Worm (Caenorhabditis elegans) whole organism, L3 larva: ENCODE data around the gene mpk-2.

Experiments used
- R02D3.7 ChIP-seq: fragments of 150-350 bp; optimal IDR thresholded peaks from 2 replicates; lab custom pipeline; 2014; ENCODE audit warnings: missing biosample characterization, missing genetic modification characterization
- aly-2 ChIP-seq: fragments of 150-350 bp; optimal IDR thresholded peaks from 2 replicates; lab custom pipeline; 2014; ENCODE audit warnings: missing biosample characterization, missing genetic modification characterization
- ama-1 ChIP-seq: fragments of 150-350 bp; optimal IDR thresholded peaks from 2 replicates; lab custom pipeline; 2018
- ceh-16 ChIP-seq: sonication (generic microtip); optimal IDR thresholded peaks from 2 replicates; lab custom pipeline; 2017; ENCODE audit warnings: missing biosample characterization, missing genetic modification characterization
- ceh-28 ChIP-seq: fragments of 150-350 bp; optimal IDR thresholded peaks from 2 replicates; lab custom pipeline; 2014; ENCODE audit warnings: missing biosample characterization, missing genetic modification reagents, missing genetic modification characterization
- ceh-82 ChIP-seq: fragments of 150-350 bp; optimal IDR thresholded peaks from 2 replicates; lab custom pipeline; 2014; ENCODE audit warnings: missing biosample characterization, missing genetic modification characterization
- ceh-9 ChIP-seq: sonication (generic microtip); optimal IDR thresholded peaks from 2 replicates; lab custom pipeline; 2018; ENCODE audit warnings: missing biosample characterization, missing genetic modification characterization
- egl-27 ChIP-seq: sonication (generic microtip); optimal IDR thresholded peaks from 4 replicates; lab custom pipeline; 2017; ENCODE audit warnings: missing biosample characterization, missing genetic modification reagents, missing genetic modification characterization
- elt-2 ChIP-seq: sonication (generic microtip); optimal IDR thresholded peaks from 2 replicates; lab custom pipeline; 2016; ENCODE audit warnings: missing genetic modification reagents, mild to moderate bottlenecking, missing genetic modification characterization, missing compliant biosample characterization
- elt-3 ChIP-seq, 3 experiments: fragments of 150-350 bp in 1 of 3; sonication (generic microtip) in 2 of 3; optimal IDR thresholded peaks; 2 replicates in 2 of 3; 4 replicates in 1 of 3; lab custom pipeline; 2014 to 2017; ENCODE audit warnings: missing biosample characterization in 3 of 3, missing genetic modification characterization in 3 of 3
- eor-1 ChIP-seq, 2 experiments: fragments of 150-350 bp; optimal IDR thresholded peaks; 2 replicates each; lab custom pipeline; 2014 to 2018; ENCODE audit warnings: missing biosample characterization in 2 of 2, missing genetic modification characterization in 2 of 2
- fkh-10 ChIP-seq: sonication (generic microtip); optimal IDR thresholded peaks from 2 replicates; lab custom pipeline; 2017; ENCODE audit warnings: missing biosample characterization, missing genetic modification reagents, missing genetic modification characterization
- fkh-2 ChIP-seq: fragments of 150-350 bp; optimal IDR thresholded peaks from 2 replicates; lab custom pipeline; 2014; ENCODE audit warnings: missing biosample characterization, missing genetic modification reagents, missing genetic modification characterization
- fos-1 ChIP-seq: fragments of 150-350 bp; optimal IDR thresholded peaks from 2 replicates; lab custom pipeline; 2014; ENCODE audit warnings: missing biosample characterization, missing genetic modification characterization
- hmg-11 ChIP-seq: sonication (generic microtip); optimal IDR thresholded peaks from 2 replicates; lab custom pipeline; 2016; ENCODE audit warnings: missing genetic modification characterization, missing compliant biosample characterization
- jun-1 ChIP-seq: fragments of 150-350 bp; optimal IDR thresholded peaks from 2 replicates; lab custom pipeline; 2014; ENCODE audit warnings: missing biosample characterization, missing genetic modification reagents, missing genetic modification characterization
- lin-15B ChIP-seq: fragments of 150-350 bp; optimal IDR thresholded peaks from 2 replicates; lab custom pipeline; 2014; ENCODE audit warnings: missing biosample characterization, missing genetic modification characterization
- lin-39 ChIP-seq: fragments of 150-350 bp; optimal IDR thresholded peaks from 2 replicates; lab custom pipeline; 2018; ENCODE audit warnings: missing biosample characterization, missing genetic modification reagents, missing genetic modification characterization
- nfya-1 ChIP-seq: sonication (generic microtip); optimal IDR thresholded peaks from 2 replicates; lab custom pipeline; 2017; ENCODE audit warnings: missing genetic modification characterization, mild to moderate bottlenecking, missing compliant biosample characterization, antibody characterized with exemption, moderate library complexity; ENCODE audit not compliant: insufficient read depth
- nhr-23 ChIP-seq: fragments of 150-350 bp; optimal IDR thresholded peaks from 2 replicates; lab custom pipeline; 2014; ENCODE audit warnings: missing biosample characterization, missing genetic modification reagents, missing genetic modification characterization
- nhr-25 ChIP-seq: sonication (generic microtip); optimal IDR thresholded peaks from 2 replicates; lab custom pipeline; 2017; ENCODE audit warnings: missing biosample characterization, missing genetic modification characterization
- nhr-43 ChIP-seq: sonication (generic microtip); optimal IDR thresholded peaks from 2 replicates; lab custom pipeline; 2016; ENCODE audit warnings: mild to moderate bottlenecking, missing genetic modification characterization, missing compliant biosample characterization; ENCODE audit not compliant: poor library complexity, severe bottlenecking
- nhr-76 ChIP-seq: fragments of 150-350 bp; sonication (generic microtip); optimal IDR thresholded peaks from 5 replicates; lab custom pipeline; 2014; ENCODE audit warnings: missing biosample characterization, missing genetic modification characterization
- nhr-77 ChIP-seq: fragments of 150-350 bp; optimal IDR thresholded peaks from 2 replicates; lab custom pipeline; 2014; ENCODE audit warnings: missing biosample characterization, missing genetic modification characterization
- pha-4 ChIP-seq: fragments of 150-350 bp; optimal IDR thresholded peaks from 2 replicates; lab custom pipeline; 2014; ENCODE audit warnings: missing biosample characterization, missing genetic modification reagents, missing genetic modification characterization
- pqm-1 ChIP-seq: fragments of 150-350 bp; optimal IDR thresholded peaks from 2 replicates; lab custom pipeline; 2017; ENCODE audit warnings: missing biosample characterization, missing genetic modification characterization, inconsistent platforms
- skn-1 ChIP-seq: fragments of 150-350 bp; optimal IDR thresholded peaks from 2 replicates; lab custom pipeline; 2014; ENCODE audit warnings: missing biosample characterization, missing genetic modification characterization
- snpc-4 ChIP-seq: fragments of 150-350 bp; optimal IDR thresholded peaks from 2 replicates; lab custom pipeline; 2014; ENCODE audit warnings: missing biosample characterization, missing genetic modification characterization
- tbx-2 ChIP-seq: sonication (generic microtip); optimal IDR thresholded peaks from 2 replicates; lab custom pipeline; 2016; ENCODE audit warnings: mild to moderate bottlenecking, missing genetic modification characterization, missing compliant biosample characterization
- ztf-4 ChIP-seq: fragments of 150-350 bp; optimal IDR thresholded peaks from 2 replicates; lab custom pipeline; 2014; ENCODE audit warnings: missing biosample characterization, missing genetic modification characterization

mpk-2 gene

DNA sequence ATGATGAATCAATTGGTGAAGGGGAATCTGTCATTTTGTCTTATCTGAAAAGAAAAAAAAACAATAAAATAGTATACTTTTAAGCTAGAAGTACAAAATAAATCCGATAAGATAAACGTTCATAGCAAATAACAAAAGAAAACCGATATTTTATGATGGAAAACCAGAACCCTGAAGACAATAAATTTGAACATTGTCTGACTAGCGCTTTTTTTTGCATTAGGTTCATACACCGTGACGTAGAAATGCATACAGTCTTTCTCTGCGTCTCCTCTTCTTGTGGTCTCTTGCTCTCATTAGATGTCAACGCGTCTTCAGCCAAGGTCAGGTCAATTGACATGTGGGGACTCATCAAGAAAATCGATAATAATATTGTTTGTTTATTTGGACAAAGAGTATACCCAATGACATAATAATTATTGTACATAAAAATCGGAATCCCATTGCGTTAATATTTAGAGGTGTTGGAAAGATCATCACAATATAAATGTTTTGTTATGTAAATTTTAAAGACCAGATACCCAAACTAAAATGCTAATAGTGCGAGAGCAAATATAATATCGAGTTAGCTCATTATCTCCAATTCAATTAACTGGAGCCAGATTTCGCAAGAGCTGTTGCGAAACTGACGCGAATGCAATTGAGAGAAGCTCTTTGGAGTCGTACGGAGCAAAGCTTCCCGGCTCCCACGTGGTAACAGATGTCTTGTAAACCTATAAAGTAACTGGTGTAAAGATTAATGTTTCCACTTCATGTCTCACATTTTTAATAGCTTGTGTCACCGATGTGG lies 22.6 kb upstream of the mpk-2 start, which contains the start of gene dsh-2:
Gene dsh-2, minus strand, starts transcription at position 51 of the 790 bp plus-strand sequence.
- TF ChIP-seq ztf-4 (tag; lab: Kevin White, UChicago): no peak
- TF ChIP-seq hmg-11 (tag; lab: Kevin White, UChicago): peak; percentile 42
- peak; percentile 94 for TF ChIP-seq nhr-23
- peak; percentile 84 for TF ChIP-seq elt-2 (tag; lab: Kevin White, UChicago)
- no peak for TF ChIP-seq fkh-10 (GFP tag; lab: Kevin White, UChicago)
- TF ChIP-seq fkh-2 (tag; lab: Kevin White, UChicago): no peak
- peak; percentile 11 for TF ChIP-seq egl-27 (tag; lab: Kevin White, UChicago)
- no peak for TF ChIP-seq elt-3 (tag; optimal IDR thresholded peaks at IDR 0.05; lab: Kevin White, UChicago)
- no peak for TF ChIP-seq tbx-2
- TF ChIP-seq nhr-25: peak; percentile 98
- TF ChIP-seq lin-39: no peak
- peak; percentile 37 for TF ChIP-seq nhr-43 (tag; lab: Kevin White, UChicago)
- peak; percentile 53 for TF ChIP-seq lin-15B
- TF ChIP-seq eor-1 (tag; optimal IDR thresholded peaks at IDR 0.05; lab: Kevin White, UChicago): no peak
- peak; percentile 49 for TF ChIP-seq pqm-1 (tag; lab: Kevin White, UChicago)
- TF ChIP-seq jun-1: no peak
- TF ChIP-seq ceh-28: peak; percentile 72
- TF ChIP-seq snpc-4 (tag; lab: Kevin White, UChicago): peak; percentile 31
- peak; percentile 86 for TF ChIP-seq pha-4
- TF ChIP-seq nfya-1 (tag; lab: Kevin White, UChicago): peak; percentile 65
- peak; percentile 26 for TF ChIP-seq aly-2 (tag; lab: Kevin White, UChicago)

DNA sequence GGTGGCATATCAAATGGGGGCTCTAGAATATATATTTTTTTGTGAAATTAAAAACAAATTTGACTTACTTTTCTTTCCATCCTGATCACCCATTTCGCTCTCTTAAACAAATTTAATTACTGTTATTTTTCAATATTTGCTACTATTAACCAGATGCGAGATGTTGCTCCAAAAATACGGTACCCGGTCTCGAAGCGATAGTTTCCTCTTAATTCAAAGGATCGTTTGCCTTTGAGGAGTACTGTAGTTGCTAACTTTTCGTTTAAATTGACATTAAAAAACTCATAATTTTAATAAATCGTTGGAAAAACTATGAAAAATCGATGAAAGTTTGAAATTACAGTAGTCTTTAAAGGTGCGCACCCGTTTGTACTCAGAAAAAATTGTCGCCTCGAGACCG lies 20.6 kb upstream of the mpk-2 start, which contains the start of gene C04G6.4:
Gene C04G6.4, minus strand, starts transcription at position 101 of the 400 bp plus-strand sequence.
- no peak for TF ChIP-seq nhr-76 (tag; lab: Kevin White, UChicago)
- no peak for TF ChIP-seq nhr-25
- TF ChIP-seq ceh-16: no peak
- no peak for TF ChIP-seq aly-2 (tag; lab: Kevin White, UChicago)
- TF ChIP-seq fos-1 (tag; lab: Kevin White, UChicago): no peak
- no peak for TF ChIP-seq fkh-10 (GFP tag; lab: Kevin White, UChicago)
- no peak for TF ChIP-seq ama-1 (lab: Kevin White, UChicago)
- no peak for TF ChIP-seq elt-3 (tag; optimal IDR thresholded peaks at IDR 0.05; lab: Kevin White, UChicago)
- no peak for TF ChIP-seq ceh-82

- TF ChIP-seq nhr-77 (tag; lab: Kevin White, UChicago) (no peak), elt-2 (tag; lab: Kevin White, UChicago) (peak; percentile 79), ztf-4 (tag; lab: Kevin White, UChicago) (no peak), ceh-16 (no peak), elt-3 (tag; optimal IDR thresholded peaks at IDR 0.05; lab: Kevin White, UChicago) (no peak)
Measured at ce11 chrII:5084225-5084624, 19.7 kb upstream of the mpk-2 start.

- peak; percentile 73 for TF ChIP-seq elt-2 (tag; lab: Kevin White, UChicago)
- TF ChIP-seq ama-1 (lab: Kevin White, UChicago): no peak
- TF ChIP-seq ceh-9 (tag; lab: Kevin White, UChicago): no peak
Measured at ce11 chrII:5085450-5085849, 18.5 kb upstream of the mpk-2 start, which contains the start of gene txt-9. Gene txt-9, plus strand, starts transcription at chrII:5085785.

- TF ChIP-seq pqm-1 (tag; lab: Kevin White, UChicago) (peak; percentile 13), pha-4 (peak; percentile 52), R02D3.7 (tag; lab: Kevin White, UChicago) (no peak), skn-1 (tag; lab: Kevin White, UChicago) (no peak), hmg-11 (tag; lab: Kevin White, UChicago) (no peak), elt-2 (tag; lab: Kevin White, UChicago) (peak; percentile 88), nfya-1 (tag; lab: Kevin White, UChicago) (no peak)
- TF ChIP-seq, all 47 proteins: peak for 3
Measured at ce11 chrII:5086143-5086542, 17.8 kb upstream of the mpk-2 start.
